Worm (Caenorhabditis elegans): ENCODE data around the gene sly-1.

Gene sly-1

DNA sequence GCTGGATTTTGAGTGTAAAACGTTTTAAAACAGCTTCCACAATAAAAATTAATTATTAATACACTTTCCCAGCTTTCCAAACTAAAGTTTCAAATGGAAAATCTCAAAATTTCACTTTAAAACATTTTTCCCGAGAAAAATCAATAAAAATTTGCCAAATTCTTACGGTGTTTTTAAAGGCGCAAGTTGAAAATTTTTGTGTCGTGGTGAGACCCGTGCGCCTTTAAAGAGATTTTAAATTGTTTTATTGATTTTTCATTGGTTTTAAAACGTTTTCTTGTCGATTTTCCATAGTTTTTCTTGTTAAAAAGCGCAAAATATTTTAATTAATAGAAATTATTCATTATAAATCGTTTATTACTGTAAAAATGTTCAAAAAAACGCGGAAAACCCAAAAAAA is 55.0 kb downstream of the sly-1 start, which contains the start of gene Y45F3A.1 (continued):
- TF ChIP-seq mel-28 (tag; optimal IDR thresholded peaks at IDR 0.05; ENCODE audit: borderline replicate concordance): no peak
- peak; percentile 69 for TF ChIP-seq madf-8 (GFP tag; conservative IDR thresholded peaks at IDR 0.05)
- no peak for TF ChIP-seq egl-44 (GFP tag; IDR thresholded peaks at IDR 0.05)
- TF ChIP-seq lin-35 (GFP tag; optimal IDR thresholded peaks at IDR 0.05): no peak
- no peak for TF ChIP-seq fkh-3 (tag; optimal IDR thresholded peaks at IDR 0.05)
- TF ChIP-seq zfh-2 (GFP tag; conservative IDR thresholded peaks at IDR 0.05): no peak
- TF ChIP-seq snpc-1.1 (tag; optimal IDR thresholded peaks at IDR 0.05; ENCODE audit: insufficient read depth): peak; percentile 3
- TF ChIP-seq hmg-20 (GFP tag; IDR thresholded peaks at IDR 0.05): no peak
- TF ChIP-seq ztf-28 (GFP tag; IDR thresholded peaks at IDR 0.05): no peak

DNA sequence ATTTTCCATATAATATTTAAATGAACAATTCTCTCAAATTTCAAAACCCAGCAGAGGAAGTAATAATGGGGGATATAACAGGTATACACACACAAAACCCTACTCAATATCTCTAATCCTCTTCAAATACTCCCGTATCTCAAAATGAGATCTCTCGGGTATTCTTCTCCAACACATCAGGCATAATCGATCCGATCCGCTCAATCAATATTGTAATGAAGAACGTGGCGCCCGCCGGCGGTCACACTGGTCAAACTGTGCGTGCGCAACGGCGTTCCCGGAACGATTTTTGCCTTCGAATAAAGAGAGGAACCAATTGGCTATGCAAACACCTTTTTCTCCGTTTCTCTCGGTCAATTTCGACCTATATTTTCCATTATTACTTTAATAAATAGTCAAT is 55.7 kb downstream of the sly-1 start:
- TF ChIP-seq egl-18 (GFP tag; IDR thresholded peaks at IDR 0.05) (no peak), mxl-1 (tag; optimal IDR thresholded peaks at IDR 0.05) (no peak), Y56A3A.18 (GFP tag; IDR thresholded peaks at IDR 0.05) (no peak), rpc-1 (optimal IDR thresholded peaks at IDR 0.05) (no peak), rpc-1 (tag; optimal IDR thresholded peaks at IDR 0.05) (no peak), nhr-80 (tag; optimal IDR thresholded peaks at IDR 0.05) (no peak), dpff-1 (tag; optimal IDR thresholded peaks at IDR 0.05) (no peak), snpc-4 (GFP tag; optimal IDR thresholded peaks at IDR 0.05) (no peak), snpc-4 (tag; optimal IDR thresholded peaks at IDR 0.05) (no peak), ceh-27 (GFP tag; optimal IDR thresholded peaks at IDR 0.05) (no peak)

DNA sequence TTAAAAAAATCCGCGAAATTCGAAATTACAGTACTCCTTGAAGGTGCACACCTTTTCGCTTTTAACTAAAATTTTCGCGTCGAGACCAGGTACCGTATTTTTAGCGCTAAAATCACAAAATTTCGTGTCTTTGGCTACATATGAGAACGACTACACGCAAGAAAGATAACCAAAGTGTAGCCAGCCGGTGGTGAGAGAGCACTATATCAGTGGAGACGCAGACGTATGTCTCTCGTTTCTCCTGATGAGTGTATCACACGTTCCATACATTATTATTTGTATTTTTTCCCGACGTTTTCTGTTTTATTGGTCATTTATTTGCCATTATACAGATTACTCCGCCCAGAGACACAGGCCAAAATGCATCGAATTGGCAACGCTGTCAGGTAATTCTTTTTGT is 59.1 kb downstream of the sly-1 start, which contains the start of gene acdh-11:
Gene acdh-11, plus strand, starts transcription at position 333 of the 400 bp plus-strand sequence.
- peak; percentile 44 for TF ChIP-seq nhr-80 (tag; optimal IDR thresholded peaks at IDR 0.05)
- TF ChIP-seq let-607 (tag; optimal IDR thresholded peaks at IDR 0.05): no peak
- TF ChIP-seq hmg-1.2 (GFP tag; IDR thresholded peaks at IDR 0.05): peak; percentile 83
